Worm (Caenorhabditis elegans): Measurements from ENCODE around the gene spp-8.

- TF ChIP-seq cog-1 (tag; optimal IDR thresholded peaks at IDR 0.05) (no peak), tab-1 (GFP tag; IDR thresholded peaks at IDR 0.05) (no peak), ztf-23 (GFP tag; IDR thresholded peaks at IDR 0.05) (no peak), T22C8.4 (GFP tag; IDR thresholded peaks at IDR 0.05) (no peak), flt-1 (GFP tag; IDR thresholded peaks at IDR 0.05) (no peak), klf-2 (GFP tag; conservative IDR thresholded peaks at IDR 0.05) (no peak)
These were observed 31.6 kb upstream of the spp-8 start for ce11 chrIV:8449869-8450268.

All from whole organism, midembryonic.